Fruit fly (Drosophila melanogaster): ENCODE measurements around the gene Nup153.

DNA sequence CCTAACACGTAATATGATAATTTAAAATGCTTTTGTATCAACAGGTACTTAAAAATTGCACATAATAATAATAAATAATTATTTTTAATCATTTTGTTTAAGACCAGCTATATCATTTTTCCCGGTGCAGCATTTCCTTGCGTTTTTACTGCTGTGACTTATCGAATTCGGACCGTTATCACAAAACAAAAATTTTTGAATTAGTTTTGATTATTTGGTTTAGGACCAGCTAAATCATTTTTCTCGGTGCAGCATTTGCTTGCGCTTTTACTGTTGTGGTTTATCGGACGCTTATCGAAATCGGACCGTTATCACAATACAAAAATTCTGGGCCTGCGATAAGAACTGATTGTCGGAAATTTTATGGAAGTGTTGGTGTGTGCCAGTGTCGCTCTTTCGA is 46.5 kb upstream of the Nup153 start:
- peak; percentile 75 for TF ChIP-seq CG17806 (tag; optimal IDR thresholded peaks at IDR 0.05)
- no peak for TF ChIP-seq EcR (GFP tag; optimal IDR thresholded peaks at IDR 0.05)
- TF ChIP-seq CG15710 (tag; optimal IDR thresholded peaks at IDR 0.05) = peak; percentile 73
- TF ChIP-seq CG8301 (tag; optimal IDR thresholded peaks at IDR 0.05) = peak; percentile 81
- peak; percentile 41 for TF ChIP-seq gl (tag; optimal IDR thresholded peaks at IDR 0.05)
- no peak for TF ChIP-seq CG14655 (GFP tag; optimal IDR thresholded peaks at IDR 0.05)
- no peak for TF ChIP-seq CG10348 (GFP tag; IDR thresholded peaks at IDR 0.05)
- peak; percentile 73 for TF ChIP-seq CG12605 (GFP tag; IDR thresholded peaks at IDR 0.05)
- TF ChIP-seq CG13204 (GFP tag; optimal IDR thresholded peaks at IDR 0.05) = no peak
- TF ChIP-seq D1 (tag; optimal IDR thresholded peaks at IDR 0.05) = peak; percentile 75
- 0 out of 2 replicates have a peak, but pooled peaks have one; percentile 60 for TF ChIP-seq rn (GFP tag; IDR thresholded peaks at IDR 0.05)
- TF ChIP-seq Pif1A (GFP tag; optimal IDR thresholded peaks at IDR 0.05) = no peak
- peak; percentile 84 for TF ChIP-seq Snoo (tag; optimal IDR thresholded peaks at IDR 0.05)

Measured in whole organism, pupa.